Fruit fly (Drosophila melanogaster) ovary, adult (tissue): ENCODE data around the gene Sptz.

Experiments
- CG17801 ChIP-seq: fragments of 200-800 bp; optimal IDR thresholded peaks from 2 replicates; lab custom pipeline; 2019; ENCODE audit warnings: missing biosample characterization, mild to moderate bottlenecking, missing genetic modification characterization, moderate library complexity; ENCODE audit not compliant: partially characterized antibody

Sptz gene

dm6 chr3R:11421643-11422122 is at the start of gene Sptz, which contains the start of gene ninaG:
Sptz (plus strand) TSS chr3R:11422092.
ninaG (minus strand) TSS chr3R:11421693.
- peak; percentile 83 for TF ChIP-seq CG17801

DNA sequence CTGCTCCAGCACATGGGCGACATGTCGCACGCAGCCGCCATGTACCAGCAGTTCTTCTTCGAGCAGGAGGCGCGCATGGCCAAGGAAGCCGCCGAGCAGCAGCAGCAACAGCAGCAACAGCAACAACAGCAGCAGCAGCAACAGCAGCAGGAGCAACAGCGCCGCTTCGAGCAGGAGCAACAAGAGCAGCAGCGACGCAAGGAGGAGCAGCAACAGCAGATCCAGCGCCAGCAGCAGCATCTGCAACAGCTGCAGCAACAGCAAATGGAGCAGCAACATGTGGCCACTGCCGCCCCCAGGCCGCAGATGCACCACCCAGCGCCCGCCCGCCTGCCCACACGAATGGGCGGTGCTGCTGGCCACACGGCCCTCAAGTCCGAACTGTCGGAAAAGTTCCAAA is 46.8 kb upstream of the Sptz start:
- no peak for TF ChIP-seq CG17801

- no peak for TF ChIP-seq CG17801
Observed at dm6 chr3R:11378564-11379112, 43.3 kb upstream of the Sptz start.

dm6 chr3R:11392805-11393204 is 29.1 kb upstream of the Sptz start:
- TF ChIP-seq CG17801: no peak

DNA sequence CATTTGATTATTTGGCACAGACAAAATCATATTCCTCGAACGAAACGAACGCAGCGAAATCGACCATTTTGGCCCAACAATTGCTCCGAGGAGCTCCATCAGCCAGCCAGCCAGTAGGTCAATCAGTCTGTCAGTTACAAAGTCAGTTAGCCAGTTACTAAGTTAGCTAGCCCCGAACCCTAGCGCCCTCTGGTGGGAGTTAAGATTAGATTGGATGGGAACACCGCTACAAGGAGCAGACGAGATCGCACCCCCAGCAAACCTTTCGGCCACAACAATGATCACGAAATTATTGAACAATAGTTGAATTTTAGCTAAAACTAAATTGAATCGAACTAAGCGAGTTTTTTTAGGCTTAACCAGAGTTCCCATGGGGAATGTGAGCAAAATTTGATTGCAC is 28.0 kb upstream of the Sptz start:
- TF ChIP-seq CG17801: no peak

DNA sequence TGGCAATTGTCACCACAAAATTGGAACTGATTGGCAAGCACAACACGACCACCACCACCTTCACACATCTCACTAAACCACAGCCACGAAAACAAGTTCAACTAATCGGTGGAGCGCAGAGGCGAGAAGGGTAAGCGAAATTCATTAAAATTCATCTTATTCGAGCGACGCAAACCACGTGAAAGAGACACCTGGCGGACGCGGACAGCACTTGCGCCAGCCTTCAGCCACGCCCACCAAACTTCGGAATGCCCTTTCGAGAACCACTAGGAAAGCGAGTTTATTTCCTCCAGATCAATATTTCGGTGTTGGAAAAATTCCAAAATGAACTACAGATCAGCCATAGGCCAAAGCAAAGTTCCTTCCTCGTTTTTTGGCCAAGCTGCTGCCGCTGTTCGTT is 26.4 kb upstream of the Sptz start:
- TF ChIP-seq CG17801: no peak

- TF ChIP-seq CG17801: no peak
Observed at dm6 chr3R:11402894-11403293, 19.0 kb upstream of the Sptz start.

- no peak for TF ChIP-seq CG17801
Observed at dm6 chr3R:11407733-11408134, 14.2 kb upstream of the Sptz start, which contains the start of gene mRpL40. mRpL40 (plus strand) TSS chr3R:11407918.

DNA sequence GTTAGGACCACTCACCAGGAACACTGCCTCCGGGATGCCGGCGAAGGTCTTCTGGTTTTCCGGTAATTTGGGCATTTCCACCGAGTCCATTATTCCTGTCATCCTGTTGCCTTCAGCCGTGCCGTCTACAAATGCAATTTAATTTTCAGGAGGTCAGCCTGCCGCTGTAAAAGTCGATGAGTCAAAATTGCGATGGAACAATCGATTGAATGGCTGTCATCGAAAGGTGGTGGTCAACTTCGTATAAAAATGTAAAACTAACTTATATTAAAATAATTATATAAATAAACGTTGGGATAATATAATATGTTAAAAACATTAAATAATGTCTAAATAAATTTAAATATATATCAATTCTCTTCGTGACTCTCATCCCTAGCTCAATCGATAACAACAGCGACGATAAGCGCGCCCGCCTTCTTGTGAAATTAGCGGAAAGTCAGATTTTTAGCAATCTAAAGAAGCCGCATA is 12.2 kb upstream of the Sptz start, which contains the start of the genes mgr and Irbp:
Gene mgr (minus strand): TSS at position 209 of the 471 bp plus-strand sequence.
Gene Irbp (plus strand): TSS at position 381 of the 471 bp plus-strand sequence.
- TF ChIP-seq CG17801: peak; percentile 97

DNA sequence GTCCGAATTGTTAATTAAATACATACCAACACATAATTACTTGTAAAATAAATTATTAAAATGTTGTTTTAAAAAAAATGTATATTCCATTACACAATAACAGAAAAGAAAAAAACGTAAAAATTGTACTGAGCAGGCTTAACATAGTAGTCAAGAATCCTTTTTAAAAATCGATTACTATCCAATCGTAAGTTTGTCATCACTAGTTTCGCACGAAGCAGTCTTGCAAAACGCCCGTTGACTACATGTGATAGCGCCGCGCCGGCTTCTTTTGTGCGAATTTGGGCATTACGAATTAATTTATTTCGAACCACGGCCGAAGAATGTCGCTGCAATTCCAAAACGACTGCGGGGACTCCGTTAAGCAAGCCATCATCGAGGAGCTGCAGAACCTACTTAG is 9.5 kb upstream of the Sptz start, which contains the start of gene Ipo9:
Gene Ipo9 (plus strand): TSS at position 152 of the 400 bp plus-strand sequence.
- TF ChIP-seq CG17801: no peak

- TF ChIP-seq CG17801: no peak
Observed at dm6 chr3R:11418568-11418967, 3.3 kb upstream of the Sptz start, which contains the start of the genes bumpel and CG45676. bumpel (minus strand) TSS chr3R:11418668. CG45676 (plus strand) TSS chr3R:11418885.

DNA sequence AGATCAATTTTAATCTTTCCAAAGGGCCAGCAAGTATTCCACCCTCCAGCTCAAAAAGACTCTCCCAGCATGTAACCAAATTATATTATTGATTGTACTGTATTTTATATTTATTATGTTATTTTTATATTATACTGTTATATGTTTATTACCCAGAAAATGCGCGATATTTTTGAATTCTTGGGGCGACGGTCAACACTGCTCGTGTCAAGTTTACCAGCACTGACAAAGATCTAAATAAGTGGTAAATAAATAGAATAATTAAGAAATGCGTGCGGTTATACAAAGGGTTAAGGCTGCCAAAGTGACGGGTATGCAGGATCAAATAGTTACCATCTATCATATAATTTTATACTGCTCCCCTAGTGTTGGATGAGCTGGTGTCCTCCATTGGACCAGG is 7.9 kb downstream of the Sptz start, which contains the start of gene Dtd:
Gene Dtd (plus strand): TSS at position 248 of the 400 bp plus-strand sequence.
- no peak for TF ChIP-seq CG17801

- no peak for TF ChIP-seq CG17801
Observed at dm6 chr3R:11430307-11430706, 8.4 kb downstream of the Sptz start.

DNA sequence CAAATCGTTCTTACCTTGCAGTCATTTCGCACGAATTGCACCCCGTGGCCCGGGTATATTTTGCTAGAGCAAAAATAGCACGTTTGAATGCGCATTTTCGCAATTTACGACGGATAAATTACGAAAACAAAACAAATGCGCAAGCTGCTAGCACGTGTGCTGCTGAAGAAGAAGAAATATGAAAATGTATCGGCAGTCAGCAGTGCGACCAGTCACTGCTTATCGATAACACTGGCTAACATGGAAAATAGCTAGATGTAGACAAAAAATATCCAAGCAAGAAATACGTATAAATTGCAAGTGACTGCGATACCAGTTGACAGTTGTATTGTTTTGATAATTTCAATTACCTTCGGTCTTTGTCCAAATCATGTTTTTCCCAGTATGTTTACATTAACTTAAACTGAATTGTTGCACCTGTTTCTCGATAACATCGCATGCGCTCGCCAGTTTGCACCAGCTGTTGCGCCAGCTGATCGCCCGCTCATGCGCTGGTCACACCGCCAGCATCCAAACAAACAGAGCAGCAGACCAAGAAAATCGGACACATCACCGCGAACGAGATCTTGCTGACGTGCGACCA is 9.6 kb downstream of the Sptz start, which contains the start of the genes RpL24-like and CG5276:
Gene RpL24-like (minus strand): TSS at position 188 of the 583 bp plus-strand sequence.
Gene CG5276 (plus strand): TSS at position 344 of the 583 bp plus-strand sequence.
- TF ChIP-seq CG17801: peak; percentile 4

DNA sequence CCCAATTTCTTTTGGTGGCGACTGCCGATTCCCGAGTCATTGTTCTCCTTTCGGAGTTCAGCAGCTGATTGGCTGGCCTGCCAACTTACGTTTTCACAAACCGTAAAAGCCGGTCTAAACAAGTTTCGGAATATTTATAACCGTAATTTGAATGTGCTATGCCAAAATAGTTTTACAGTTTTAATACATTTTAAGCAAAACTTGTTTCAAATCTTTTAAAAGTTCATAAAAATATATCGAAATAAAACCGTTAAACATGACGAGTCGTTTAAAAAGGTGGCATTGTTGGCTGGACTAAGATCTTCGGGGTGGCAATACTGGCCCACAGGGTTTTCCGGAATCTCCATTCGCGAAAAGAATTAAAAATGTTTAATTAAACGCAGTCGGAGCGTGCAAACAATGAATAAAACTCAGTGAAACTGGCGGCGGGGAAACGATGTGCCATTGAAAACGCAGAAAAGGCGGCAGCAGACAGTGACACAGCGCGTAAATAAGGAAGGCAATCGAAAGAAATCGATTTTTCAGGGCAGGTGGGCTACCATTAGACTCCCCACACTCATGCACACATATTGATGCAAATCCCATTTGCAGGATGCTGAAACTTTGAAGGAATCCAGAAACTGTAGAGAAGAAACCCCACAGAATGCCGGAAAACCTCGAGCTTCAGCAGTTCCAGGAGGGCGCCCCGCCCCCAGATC is 13.8 kb downstream of the Sptz start, which contains the start of the genes Exd2 and CG5281:
Gene Exd2 (minus strand): TSS at position 167 of the 698 bp plus-strand sequence.
Gene CG5281 (plus strand): TSS at position 314 of the 698 bp plus-strand sequence.
- TF ChIP-seq CG17801: peak; percentile 21

dm6 chr3R:11437528-11437927 is 15.6 kb downstream of the Sptz start, which contains the start of gene CG17230:
CG17230 (plus strand) TSS chr3R:11437785.
- TF ChIP-seq CG17801: no peak

dm6 chr3R:11441038-11441437 is 19.1 kb downstream of the Sptz start:
- no peak for TF ChIP-seq CG17801
